Worm (Caenorhabditis elegans): ENCODE measurements around the gene deg-3.

The deg-3 gene

DNA sequence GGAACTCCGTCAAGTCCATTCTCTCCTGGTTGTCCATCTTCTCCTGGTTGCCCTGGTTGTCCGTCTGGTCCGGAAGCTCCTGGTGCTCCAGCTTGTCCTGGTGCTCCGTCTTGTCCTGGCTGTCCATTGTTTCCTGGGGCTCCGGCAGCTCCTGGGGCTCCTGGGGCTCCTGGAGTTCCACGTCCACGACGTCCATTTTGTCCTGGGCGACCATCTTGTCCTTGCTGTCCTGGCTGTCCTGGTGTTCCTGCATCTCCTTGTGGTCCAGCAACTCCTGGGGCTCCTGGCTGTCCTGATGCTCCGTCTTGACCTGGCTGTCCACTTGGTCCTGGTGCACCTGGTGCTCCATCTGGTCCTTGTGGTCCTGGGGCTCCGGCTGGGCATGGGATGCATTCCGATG lies 34.4 kb upstream of the deg-3 start:
- TF ChIP-seq pag-3 (tag; optimal IDR thresholded peaks at IDR 0.05; ENCODE audit: borderline replicate concordance) (peak; percentile 6), ceh-18 (tag; optimal IDR thresholded peaks at IDR 0.05) (no peak), hlh-6 (tag; optimal IDR thresholded peaks at IDR 0.05) (peak; percentile 46), ztf-16 (tag; optimal IDR thresholded peaks at IDR 0.05) (no peak), Y22D7AL.16 (tag; optimal IDR thresholded peaks at IDR 0.05) (peak; percentile 13), unc-55 (GFP tag; optimal IDR thresholded peaks at IDR 0.05) (no peak), mec-3 (tag; optimal IDR thresholded peaks at IDR 0.05; ENCODE audit: borderline replicate concordance) (no peak), hlh-8 (tag; optimal IDR thresholded peaks at IDR 0.05) (no peak)

DNA sequence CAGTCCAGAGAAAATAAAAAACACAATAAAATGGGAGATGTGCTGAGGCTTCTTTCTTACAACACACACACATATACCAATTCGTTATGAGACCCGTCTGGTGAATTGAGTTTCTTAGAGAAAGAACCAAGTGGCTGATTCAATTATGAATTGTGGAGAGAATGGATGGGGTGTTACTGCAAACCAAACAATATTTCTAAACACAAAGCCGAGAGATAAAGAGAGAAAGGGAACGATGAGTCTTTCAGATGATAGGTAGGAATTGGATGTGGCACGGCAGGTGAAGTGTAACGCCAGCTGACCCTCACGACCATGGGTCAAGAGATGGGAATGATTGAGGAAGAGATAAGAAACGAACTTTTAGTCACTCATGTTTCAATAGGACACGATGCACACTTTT lies 31.3 kb upstream of the deg-3 start, which contains the start of gene mig-17:
mig-17 (plus strand) TSS at position 389 of the 400 bp plus-strand sequence.
- no peak for TF ChIP-seq pros-1 (tag; optimal IDR thresholded peaks at IDR 0.05)
- TF ChIP-seq ceh-34 (tag; optimal IDR thresholded peaks at IDR 0.05): no peak
- TF ChIP-seq elt-2 (tag; optimal IDR thresholded peaks at IDR 0.05): no peak
- TF ChIP-seq tbx-7 (tag; optimal IDR thresholded peaks at IDR 0.05): no peak
- TF ChIP-seq unc-55 (GFP tag; optimal IDR thresholded peaks at IDR 0.05): peak; percentile 36
- TF ChIP-seq dve-1 (tag; optimal IDR thresholded peaks at IDR 0.05): no peak
- peak; percentile 85 for TF ChIP-seq unc-42 (tag; optimal IDR thresholded peaks at IDR 0.05)
- no peak for TF ChIP-seq ceh-14 (tag; optimal IDR thresholded peaks at IDR 0.05)
- TF ChIP-seq fkh-6 (tag; optimal IDR thresholded peaks at IDR 0.05): no peak
- no peak for TF ChIP-seq pat-9 (tag; optimal IDR thresholded peaks at IDR 0.05)
- no peak for TF ChIP-seq ceh-6 (GFP tag; optimal IDR thresholded peaks at IDR 0.05)

DNA sequence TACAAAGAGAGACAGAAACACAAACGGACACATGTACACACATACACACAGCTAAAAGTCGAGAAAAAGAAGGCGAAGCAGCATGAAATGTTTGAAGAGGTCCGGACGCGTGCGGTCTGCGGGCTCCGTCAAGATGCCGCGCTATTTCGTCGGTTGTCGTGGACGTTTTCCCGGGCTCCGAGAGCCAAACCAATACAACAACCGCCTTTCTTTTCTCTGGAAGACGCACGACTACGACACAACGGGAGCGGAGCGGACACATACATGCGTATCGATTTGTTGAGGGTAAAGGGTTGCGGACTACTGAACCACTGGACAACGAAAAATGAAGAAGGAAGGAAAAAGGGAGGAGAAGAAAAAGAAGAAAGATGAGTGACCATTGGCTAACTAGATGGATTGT lies 30.4 kb upstream of the deg-3 start:
- TF ChIP-seq pag-3 (tag; optimal IDR thresholded peaks at IDR 0.05; ENCODE audit: borderline replicate concordance): no peak
- TF ChIP-seq sox-2 (GFP tag; IDR thresholded peaks at IDR 0.05): no peak
- no peak for TF ChIP-seq K02D7.2 (tag; optimal IDR thresholded peaks at IDR 0.05)
- TF ChIP-seq ref-2 (tag; optimal IDR thresholded peaks at IDR 0.05): peak; percentile 62
- no peak for TF ChIP-seq lim-6 (tag; optimal IDR thresholded peaks at IDR 0.05)
- no peak for TF ChIP-seq eyg-1 (tag; optimal IDR thresholded peaks at IDR 0.05)
- TF ChIP-seq ceh-6 (GFP tag; optimal IDR thresholded peaks at IDR 0.05): no peak
- TF ChIP-seq npax-4 (tag; optimal IDR thresholded peaks at IDR 0.05): no peak
- no peak for TF ChIP-seq Y22D7AL.16 (tag; optimal IDR thresholded peaks at IDR 0.05)
- TF ChIP-seq hlh-15 (tag; optimal IDR thresholded peaks at IDR 0.05): no peak
- no peak for TF ChIP-seq sox-4 (tag; optimal IDR thresholded peaks at IDR 0.05)
- TF ChIP-seq gmeb-2 (tag; optimal IDR thresholded peaks at IDR 0.05): no peak
- no peak for TF ChIP-seq unc-55 (GFP tag; optimal IDR thresholded peaks at IDR 0.05)
- TF ChIP-seq pha-2 (tag; optimal IDR thresholded peaks at IDR 0.05): no peak
- TF ChIP-seq ceh-24 (tag; optimal IDR thresholded peaks at IDR 0.05): no peak
- no peak for TF ChIP-seq pax-1 (tag; optimal IDR thresholded peaks at IDR 0.05)
- TF ChIP-seq C08G9.2 (tag; optimal IDR thresholded peaks at IDR 0.05): peak; percentile 17
- no peak for TF ChIP-seq K09A11.1 (tag; optimal IDR thresholded peaks at IDR 0.05; ENCODE audit: insufficient read depth)
- no peak for TF ChIP-seq fax-1 (tag; optimal IDR thresholded peaks at IDR 0.05)
- TF ChIP-seq dmd-4 (tag; optimal IDR thresholded peaks at IDR 0.05; ENCODE audit: borderline replicate concordance): no peak
- no peak for TF ChIP-seq hlh-13 (GFP tag; optimal IDR thresholded peaks at IDR 0.05)
- TF ChIP-seq odd-2 (tag; optimal IDR thresholded peaks at IDR 0.05): no peak
- no peak for TF ChIP-seq nhr-232 (tag; optimal IDR thresholded peaks at IDR 0.05)
- no peak for TF ChIP-seq dve-1 (tag; optimal IDR thresholded peaks at IDR 0.05)
- peak; percentile 49 for TF ChIP-seq ceh-19 (GFP tag; optimal IDR thresholded peaks at IDR 0.05)
- TF ChIP-seq rnt-1 (tag; optimal IDR thresholded peaks at IDR 0.05): no peak
- TF ChIP-seq hlh-6 (tag; optimal IDR thresholded peaks at IDR 0.05): no peak
- no peak for TF ChIP-seq pha-4 (tag; optimal IDR thresholded peaks at IDR 0.05)
- no peak for TF ChIP-seq pqm-1 (tag; optimal IDR thresholded peaks at IDR 0.05)
- TF ChIP-seq che-1 (tag; optimal IDR thresholded peaks at IDR 0.05): no peak
- no peak for TF ChIP-seq unc-86 (tag; optimal IDR thresholded peaks at IDR 0.05)
- peak; percentile 69 for TF ChIP-seq nfya-1 (tag; optimal IDR thresholded peaks at IDR 0.05)
- TF ChIP-seq elt-4 (tag; optimal IDR thresholded peaks at IDR 0.05): no peak
- peak; percentile 51 for TF ChIP-seq ceh-31 (tag; optimal IDR thresholded peaks at IDR 0.05)
- TF ChIP-seq ceh-9 (tag; optimal IDR thresholded peaks at IDR 0.05): no peak
- no peak for TF ChIP-seq hlh-8 (tag; optimal IDR thresholded peaks at IDR 0.05)
- TF ChIP-seq ceh-22 (tag; optimal IDR thresholded peaks at IDR 0.05): no peak
- TF ChIP-seq nhr-11 (tag; optimal IDR thresholded peaks at IDR 0.05): no peak
- peak; percentile 6 for TF ChIP-seq ceh-18 (tag; optimal IDR thresholded peaks at IDR 0.05)

All from whole organism, late embryonic.